Fruit fly (Drosophila melanogaster) whole organism, embryonic: Measurements from ENCODE around the gene Sur.

ENCODE experiments used
- CG6272 ChIP-seq: fragments of 200-800 bp; sonication (Bioruptor generic); IDR thresholded peaks from 2 replicates; pipeline ENCODE4 v1.3.6; 2022; ENCODE audit warnings: missing biosample characterization, missing genetic modification characterization
- Dll ChIP-seq: fragments of 200-800 bp; sonication (Bioruptor generic); IDR thresholded peaks from 4 replicates; pipeline ENCODE4 v1.3.6; 2022; ENCODE audit warnings: missing biosample characterization, missing genetic modification characterization; ENCODE audit not compliant: partially characterized antibody
- z ChIP-seq: fragments of 200-800 bp; sonication (Bioruptor generic); IDR thresholded peaks from 3 replicates; pipeline ENCODE4 v1.3.6; 2022; ENCODE audit warnings: missing biosample characterization, missing genetic modification characterization

Gene Sur

dm6 chr2L:10143334-10143733, 55.6 kb downstream of the Sur start (continued):
- TF ChIP-seq CG6272 (GFP tag; lab: Robert Waterston, UW) (no peak), Dll (GFP tag; lab: Robert Waterston, UW) (no peak), z (GFP tag; lab: Robert Waterston, UW) (no peak)
